Fruit fly (Drosophila melanogaster): ENCODE results near the gene polybromo.

The polybromo gene

DNA sequence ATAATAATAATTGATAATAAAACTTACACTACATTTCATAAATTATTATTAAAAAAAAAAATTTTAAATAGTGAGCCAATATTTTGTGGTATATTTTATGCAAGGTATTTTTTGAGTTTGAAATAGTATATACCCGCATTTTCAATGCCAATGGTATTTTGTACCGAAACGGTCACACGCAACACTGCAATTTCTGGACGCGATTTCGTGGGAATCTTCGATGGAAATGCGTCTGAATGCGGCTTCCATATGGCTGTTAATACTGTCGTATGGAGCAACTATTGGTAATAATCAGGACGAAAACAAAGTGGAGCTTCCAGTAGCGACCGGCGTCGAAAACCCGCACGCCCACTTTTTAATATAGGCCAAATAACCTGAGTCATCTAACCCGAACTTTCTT, 46.4 kb upstream of the polybromo start, which contains the start of gene Nct (continued):
- TF ChIP-seq CG8944 (GFP tag; optimal IDR thresholded peaks at IDR 0.05) (no peak), CG6765 (GFP tag; optimal IDR thresholded peaks at IDR 0.05) (no peak), ro (GFP tag; IDR thresholded peaks at IDR 0.05) (no peak), CG12236 (GFP tag; optimal IDR thresholded peaks at IDR 0.05) (no peak)

DNA sequence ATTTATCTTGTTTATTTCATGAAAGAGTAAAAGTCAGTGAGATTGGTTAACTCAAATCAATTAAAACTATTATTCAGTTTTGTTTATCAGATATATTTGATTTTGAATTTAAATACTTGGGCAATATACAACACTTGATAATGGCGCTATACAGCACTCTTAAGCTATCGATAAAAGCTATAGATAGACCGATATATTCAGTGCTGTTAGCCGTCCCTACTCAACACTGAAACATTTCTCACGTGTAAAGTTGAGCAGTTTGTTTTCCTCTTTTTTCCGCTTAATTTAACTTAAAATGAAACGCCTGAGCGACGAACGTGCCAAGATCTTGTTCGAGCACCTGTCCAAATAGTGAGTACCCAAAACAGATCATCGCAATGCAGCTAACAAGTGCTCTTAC, 45.4 kb upstream of the polybromo start, which contains the start of gene CG7006:
TSS of gene CG7006 (plus strand) at position 208 of the 400 bp plus-strand sequence.
- peak; percentile 67 for TF ChIP-seq slou (GFP tag; optimal IDR thresholded peaks at IDR 0.05)
- TF ChIP-seq TFAM (GFP tag; optimal IDR thresholded peaks at IDR 0.05): no peak
- no peak for TF ChIP-seq CG8388 (GFP tag; optimal IDR thresholded peaks at IDR 0.05)
- TF ChIP-seq br (optimal IDR thresholded peaks at IDR 0.05): no peak
- peak; percentile 37 for TF ChIP-seq zen (tag; optimal IDR thresholded peaks at IDR 0.05)
- no peak for TF ChIP-seq C15 (GFP tag; IDR thresholded peaks at IDR 0.05)
- 0 out of 2 replicates have a peak, but pooled peaks have one; percentile 33 for TF ChIP-seq rib (GFP tag; IDR thresholded peaks at IDR 0.05)
- no peak for TF ChIP-seq Asciz (GFP tag; optimal IDR thresholded peaks at IDR 0.05)
- peak; percentile 87 for TF ChIP-seq Opbp (GFP tag; IDR thresholded peaks at IDR 0.05; ENCODE audit: partially characterized antibody)
- no peak for TF ChIP-seq unpg (GFP tag; optimal IDR thresholded peaks at IDR 0.05)
- TF ChIP-seq CG43689 (GFP tag; IDR thresholded peaks at IDR 0.05): no peak
- no peak; the same call in 1 of the 2 replicates for TF ChIP-seq gt (GFP tag; IDR thresholded peaks at IDR 0.05)
- peak; percentile 36 for TF ChIP-seq CG17802 (tag; optimal IDR thresholded peaks at IDR 0.05)
- no peak for TF ChIP-seq stc (GFP tag; IDR thresholded peaks at IDR 0.05)
- TF ChIP-seq crp (GFP tag; optimal IDR thresholded peaks at IDR 0.05): peak in 1 of 2 experiments; percentile 41
- peak; percentile 14; the same call in 1 of the 2 replicates for TF ChIP-seq CG17328 (GFP tag; IDR thresholded peaks at IDR 0.05)
- no peak for TF ChIP-seq CG6765 (GFP tag; optimal IDR thresholded peaks at IDR 0.05)
- TF ChIP-seq danr (GFP tag; IDR thresholded peaks at IDR 0.05): no peak
- TF ChIP-seq CG6813 (GFP tag; optimal IDR thresholded peaks at IDR 0.05): no peak
- peak; percentile 69 for TF ChIP-seq Side (GFP tag; optimal IDR thresholded peaks at IDR 0.05)
- peak; percentile 51; the same call in 1 of the 2 replicates for TF ChIP-seq sisA (GFP tag; IDR thresholded peaks at IDR 0.05)
- TF ChIP-seq ci (GFP tag; IDR thresholded peaks at IDR 0.05): peak; percentile 77
- TF ChIP-seq Dfd (GFP tag; optimal IDR thresholded peaks at IDR 0.05): no peak
- TF ChIP-seq CG10979 (tag; optimal IDR thresholded peaks at IDR 0.05): peak; percentile 16
- peak; percentile 82 for TF ChIP-seq CG12659 (GFP tag; optimal IDR thresholded peaks at IDR 0.05)
- peak; percentile 52 for TF ChIP-seq ttk (GFP tag; IDR thresholded peaks at IDR 0.05)
- no peak for TF ChIP-seq CG4360 (GFP tag; IDR thresholded peaks at IDR 0.05)
- peak; percentile 49 for TF ChIP-seq CG3065 (GFP tag; optimal IDR thresholded peaks at IDR 0.05)
- peak; percentile 37 for TF ChIP-seq schlank (tag; optimal IDR thresholded peaks at IDR 0.05)
- no peak for TF ChIP-seq dmrt99B (tag; optimal IDR thresholded peaks at IDR 0.05)
- no peak for TF ChIP-seq Awh (GFP tag; IDR thresholded peaks at IDR 0.05)
- peak; percentile 47; the same call in 1 of the 3 replicates for TF ChIP-seq Doc3 (GFP tag; IDR thresholded peaks at IDR 0.05; ENCODE audit: partially characterized antibody)
- no peak for TF ChIP-seq CG17912 (GFP tag; optimal IDR thresholded peaks at IDR 0.05)
- TF ChIP-seq ato (GFP tag; IDR thresholded peaks at IDR 0.05; ENCODE audit: partially characterized antibody): peak; percentile 75
- peak; percentile 61 for TF ChIP-seq CG14710 (tag; optimal IDR thresholded peaks at IDR 0.05)
- no peak for TF ChIP-seq CG11696 (GFP tag; IDR thresholded peaks at IDR 0.05)
- peak; percentile 84 for TF ChIP-seq Xbp1 (GFP tag; optimal IDR thresholded peaks at IDR 0.05)
- peak; percentile 63 for TF ChIP-seq CG17385 (GFP tag; optimal IDR thresholded peaks at IDR 0.05)
- no peak for TF ChIP-seq CkIIα-i1 (GFP tag; IDR thresholded peaks at IDR 0.05)
- TF ChIP-seq CG1233 (GFP tag; optimal IDR thresholded peaks at IDR 0.05): peak; percentile 30
- peak; percentile 70 to 72 for TF ChIP-seq chif (GFP tag; optimal IDR thresholded peaks at IDR 0.05)
- TF ChIP-seq Atf3 (GFP tag; optimal IDR thresholded peaks at IDR 0.05): peak; percentile 48
- peak; percentile 60 for TF ChIP-seq slp2 (GFP tag; optimal IDR thresholded peaks at IDR 0.05)
- TF ChIP-seq CG17612 (GFP tag; IDR thresholded peaks at IDR 0.05): peak; percentile 21; the same call in 1 of the 2 replicates
- TF ChIP-seq tna (GFP tag; IDR thresholded peaks at IDR 0.05; ENCODE audit: partially characterized antibody): peak; percentile 44; the same call in 1 of the 2 replicates
- no peak for TF ChIP-seq CG2202 (tag; optimal IDR thresholded peaks at IDR 0.05)
